Worm (Caenorhabditis elegans) whole organism, midembryonic: ENCODE measurements around the gene sor-1.

Source experiments
- T22C8.4 ChIP-seq: fragments of 200-800 bp; sonication (Bioruptor generic); IDR thresholded peaks from 2 replicates; pipeline ENCODE4 v1.3.6; 2022; ENCODE audit warnings: missing genetic modification characterization, missing compliant biosample characterization
- cog-1 ChIP-seq: sonication (generic microtip); optimal IDR thresholded peaks from 2 replicates; lab custom pipeline; 2016; ENCODE audit warnings: missing genetic modification characterization, missing compliant biosample characterization
- flt-1 ChIP-seq: fragments of 200-800 bp; sonication (Bioruptor generic); IDR thresholded peaks from 2 replicates; pipeline ENCODE4 v1.3.6; 2022; ENCODE audit warnings: missing genetic modification characterization, missing compliant biosample characterization
- klf-2 ChIP-seq: fragments of 200-800 bp; sonication (Bioruptor generic); conservative IDR thresholded peaks from 2 replicates; pipeline ENCODE4 v1.3.6; 2022; ENCODE audit warnings: missing genetic modification reagents, missing genetic modification characterization, missing compliant biosample characterization
- med-1 ChIP-seq: sonication (generic microtip); optimal IDR thresholded peaks from 2 replicates; lab custom pipeline; 2017; ENCODE audit warnings: missing genetic modification characterization, mild to moderate bottlenecking, missing compliant biosample characterization, antibody characterized with exemption, missing genetic modification reagents; ENCODE audit not compliant: insufficient read depth
- ref-1 ChIP-seq: fragments of 200-800 bp; sonication (Bioruptor generic); conservative IDR thresholded peaks from 2 replicates; pipeline ENCODE4 v1.3.6; 2022; ENCODE audit warnings: missing genetic modification reagents, missing genetic modification characterization, missing compliant biosample characterization
- tab-1 ChIP-seq: fragments of 200-800 bp; sonication (Bioruptor generic); IDR thresholded peaks from 2 replicates; pipeline ENCODE4 v1.3.6; 2022; ENCODE audit warnings: missing genetic modification characterization, missing compliant biosample characterization
- ztf-23 ChIP-seq: fragments of 200-800 bp; sonication (Bioruptor generic); IDR thresholded peaks from 2 replicates; pipeline ENCODE4 v1.3.6; 2022; ENCODE audit warnings: missing genetic modification reagents, missing genetic modification characterization, missing compliant biosample characterization
- ztf-29 ChIP-seq: fragments of 200-800 bp; sonication (Bioruptor generic); IDR thresholded peaks from 2 replicates; pipeline ENCODE4 v1.3.6; 2022; ENCODE audit warnings: missing genetic modification reagents, missing genetic modification characterization, missing compliant biosample characterization

- TF ChIP-seq flt-1 (GFP tag; lab: Robert Waterston, UW) = no peak
- no peak for TF ChIP-seq med-1
- TF ChIP-seq tab-1 (GFP tag; lab: Robert Waterston, UW) = no peak
- no peak for TF ChIP-seq T22C8.4 (GFP tag; lab: Robert Waterston, UW)
- no peak for TF ChIP-seq ztf-23 (GFP tag; lab: Robert Waterston, UW)
- no peak for TF ChIP-seq ztf-29
- no peak for TF ChIP-seq klf-2 (GFP tag; lab: Robert Waterston, UW)
- TF ChIP-seq ref-1 (GFP tag; lab: Robert Waterston, UW) = no peak
- no peak for TF ChIP-seq cog-1 (tag; lab: Kevin White, UChicago)
Measured at ce11 chrIII:8449160-8449807, 31.3 kb downstream of the sor-1 start, which contains the start of gene mrpl-32.
